Fruit fly (Drosophila melanogaster): Measurements from ENCODE around the gene lmgA.

lmgA gene

dm6 chr2L:8541469-8542233 lies 13.2 kb upstream of the lmgA start, which contains the start of gene Sema1a (continued):
- peak; percentile 65 for TF ChIP-seq CG8290 (GFP tag; optimal IDR thresholded peaks at IDR 0.05)
- TF ChIP-seq CG8290 (tag; optimal IDR thresholded peaks at IDR 0.05), result peak; percentile 35 to 89
- TF ChIP-seq Hmx (GFP tag; optimal IDR thresholded peaks at IDR 0.05), result no peak
- TF ChIP-seq Hmr (GFP tag; optimal IDR thresholded peaks at IDR 0.05), result peak; percentile 67
- peak; percentile 9 for TF ChIP-seq CG7745 (tag; optimal IDR thresholded peaks at IDR 0.05)
- peak; percentile 68 for TF ChIP-seq zfh1 (GFP tag; IDR thresholded peaks at IDR 0.05)
- TF ChIP-seq pho (GFP tag; optimal IDR thresholded peaks at IDR 0.05), result peak; percentile 79
- no peak for TF ChIP-seq schlank (tag; optimal IDR thresholded peaks at IDR 0.05)
- TF ChIP-seq Dref (GFP tag; IDR thresholded peaks at IDR 0.05), result no peak
- peak; percentile 84 for TF ChIP-seq tna (GFP tag; IDR thresholded peaks at IDR 0.05; ENCODE audit: partially characterized antibody)
- TF ChIP-seq CG11093 (GFP tag; IDR thresholded peaks at IDR 0.05), result no peak
- peak; percentile 37; the same call in 1 of the 2 replicates for TF ChIP-seq CG10321 (GFP tag; IDR thresholded peaks at IDR 0.05)
- TF ChIP-seq fd96Cb (tag; optimal IDR thresholded peaks at IDR 0.05), result peak; percentile 44
- TF ChIP-seq HHEX (GFP tag; optimal IDR thresholded peaks at IDR 0.05), result peak; percentile 26
- peak; percentile 47 for TF ChIP-seq Atf-2 (GFP tag; optimal IDR thresholded peaks at IDR 0.05)
- TF ChIP-seq lbe (GFP tag; optimal IDR thresholded peaks at IDR 0.05), result no peak
- TF ChIP-seq inv (GFP tag; IDR thresholded peaks at IDR 0.05; ENCODE audit: partially characterized antibody), result peak; percentile 37
- TF ChIP-seq sr (GFP tag; IDR thresholded peaks at IDR 0.05), result no peak; the same call in 2 of the 3 replicates
- peak; percentile 62 for TF ChIP-seq odd (GFP tag; optimal IDR thresholded peaks at IDR 0.05)
- TF ChIP-seq Oli (tag; optimal IDR thresholded peaks at IDR 0.05), result peak; percentile 74
- peak; percentile 16 for TF ChIP-seq CG3065 (GFP tag; optimal IDR thresholded peaks at IDR 0.05)
- peak; percentile 30 for TF ChIP-seq CrebB (tag; optimal IDR thresholded peaks at IDR 0.05)
- peak; percentile 39 for TF ChIP-seq Myb (GFP tag; optimal IDR thresholded peaks at IDR 0.05)
- TF ChIP-seq her (GFP tag; optimal IDR thresholded peaks at IDR 0.05), result peak; percentile 75
- TF ChIP-seq Deaf1 (tag; optimal IDR thresholded peaks at IDR 0.05), result peak; percentile 19
- peak; percentile 86 for TF ChIP-seq zen2 (GFP tag; IDR thresholded peaks at IDR 0.05; ENCODE audit: partially characterized antibody)
- no peak; the same call in none of the 2 replicates for TF ChIP-seq CG31224 (GFP tag; IDR thresholded peaks at IDR 0.05)
- TF ChIP-seq CG8388 (GFP tag; optimal IDR thresholded peaks at IDR 0.05), result peak; percentile 39
- no peak for TF ChIP-seq z (GFP tag; IDR thresholded peaks at IDR 0.05)
- TF ChIP-seq Ets65A (GFP tag), result peak; percentile 94
- peak; percentile 58 for TF ChIP-seq Side (GFP tag; optimal IDR thresholded peaks at IDR 0.05)
- no peak for TF ChIP-seq ham (GFP tag; IDR thresholded peaks at IDR 0.05)
- TF ChIP-seq cwo (GFP tag; optimal IDR thresholded peaks at IDR 0.05), result no peak
- no peak; the same call in 1 of the 2 replicates for TF ChIP-seq Rx (GFP tag; IDR thresholded peaks at IDR 0.05)
- TF ChIP-seq ap (GFP tag; IDR thresholded peaks at IDR 0.05), result 0 out of 2 replicates have a peak, but pooled peaks have one; percentile 40
- peak; percentile 66 for TF ChIP-seq NC2α (GFP tag; optimal IDR thresholded peaks at IDR 0.05)
- TF ChIP-seq Dek (tag; optimal IDR thresholded peaks at IDR 0.05), result peak; percentile 49
- TF ChIP-seq Hr51 (GFP tag; optimal IDR thresholded peaks at IDR 0.05), result peak; percentile 17 to 58
- no peak for TF ChIP-seq kay (GFP tag; optimal IDR thresholded peaks at IDR 0.05)
- TF ChIP-seq CG6689 (GFP tag; IDR thresholded peaks at IDR 0.05), result peak; percentile 49; the same call in 1 of the 2 replicates
- no peak for TF ChIP-seq CG9437 (GFP tag; optimal IDR thresholded peaks at IDR 0.05)
- TF ChIP-seq unpg (GFP tag; optimal IDR thresholded peaks at IDR 0.05), result peak; percentile 92
- peak; percentile 19 for TF ChIP-seq NC2β (GFP tag; optimal IDR thresholded peaks at IDR 0.05)
- peak; percentile 51 for TF ChIP-seq CG18599 (GFP tag; optimal IDR thresholded peaks at IDR 0.05)
- TF ChIP-seq CG12219 (GFP tag; optimal IDR thresholded peaks at IDR 0.05), result peak; percentile 59
- peak; percentile 36 for TF ChIP-seq tin (GFP tag; optimal IDR thresholded peaks at IDR 0.05)
- peak; percentile 83; the same call in 1 of the 2 replicates for TF ChIP-seq amos (GFP tag; IDR thresholded peaks at IDR 0.05; ENCODE audit: partially characterized antibody)
- TF ChIP-seq CG32767 (GFP tag; IDR thresholded peaks at IDR 0.05), result no peak; the same call in 1 of the 2 replicates
- TF ChIP-seq ac (GFP tag; optimal IDR thresholded peaks at IDR 0.05), result no peak
